2 fruit fly cellular contexts compared by ENCODE assay signal in genomic region chr3L:22378769-22379168, dm6.
A peak's percentile ranks its signal among the peaks of the same experiment; 100 is the strongest.
TF ChIP-seq lines count a peak whose summit lies in the region.

No protein-coding gene starts in this region.

- TF ChIP-seq CTCF in whole organism, embryonic (GFP tag; optimal IDR thresholded peaks at IDR 0.05; lab: Kevin White, UChicago), result no peak

TF ChIP-seq in whole organism, embryonic, 481 proteins besides CTCF, POLR2A, EP300 and RAD21:
- TF ChIP-seq scrt (GFP tag; optimal IDR thresholded peaks at IDR 0.05; lab: Kevin White, UChicago), result no peak
- TF ChIP-seq CG11398 (GFP tag; optimal IDR thresholded peaks at IDR 0.05; lab: Kevin White, UChicago), result no peak
- no peak for TF ChIP-seq Dbx (GFP tag; IDR thresholded peaks at IDR 0.05; lab: Robert Waterston, UW)
- TF ChIP-seq CG13123 (GFP tag; optimal IDR thresholded peaks at IDR 0.05; lab: Kevin White, UChicago), result no peak
- TF ChIP-seq vvl (GFP tag; IDR thresholded peaks at IDR 0.05; lab: Robert Waterston, UW), result peak; percentile 92
- peak; percentile 49 for TF ChIP-seq kni (GFP tag; optimal IDR thresholded peaks at IDR 0.05; lab: Kevin White, UChicago)
- TF ChIP-seq Hr78 (GFP tag; optimal IDR thresholded peaks at IDR 0.05; lab: Kevin White, UChicago), result peak in 1 of 2 experiments; percentile 19
- TF ChIP-seq CG2129 (GFP tag; IDR thresholded peaks at IDR 0.05; lab: Robert Waterston, UW; ENCODE audit: partially characterized antibody), result no peak
- TF ChIP-seq Doc2 (GFP tag; IDR thresholded peaks at IDR 0.05; lab: Robert Waterston, UW), result no peak
- no peak for TF ChIP-seq CG9215 (GFP tag; IDR thresholded peaks at IDR 0.05; lab: Robert Waterston, UW)
- no peak for TF ChIP-seq CG18599 (GFP tag; optimal IDR thresholded peaks at IDR 0.05; lab: Kevin White, UChicago)
- TF ChIP-seq ase (GFP tag; IDR thresholded peaks at IDR 0.05; lab: Robert Waterston, UW), result no peak
- no peak for TF ChIP-seq gcm2 (GFP tag; optimal IDR thresholded peaks at IDR 0.05; lab: Kevin White, UChicago)

TF ChIP-seq in whole organism, prepupa, 60 proteins besides CTCF, POLR2A, EP300 and RAD21:
- TF ChIP-seq Sox102F (GFP tag; optimal IDR thresholded peaks at IDR 0.05; lab: Kevin White, UChicago) (no peak), Eip78C (GFP tag; lab: Kevin White, UChicago) (peak; percentile 14)
TF ChIP-seq in whole organism, prepupa: peak in this region for 1.
